Fruit fly (Drosophila melanogaster): Measurements from ENCODE around the gene pic.

DNA sequence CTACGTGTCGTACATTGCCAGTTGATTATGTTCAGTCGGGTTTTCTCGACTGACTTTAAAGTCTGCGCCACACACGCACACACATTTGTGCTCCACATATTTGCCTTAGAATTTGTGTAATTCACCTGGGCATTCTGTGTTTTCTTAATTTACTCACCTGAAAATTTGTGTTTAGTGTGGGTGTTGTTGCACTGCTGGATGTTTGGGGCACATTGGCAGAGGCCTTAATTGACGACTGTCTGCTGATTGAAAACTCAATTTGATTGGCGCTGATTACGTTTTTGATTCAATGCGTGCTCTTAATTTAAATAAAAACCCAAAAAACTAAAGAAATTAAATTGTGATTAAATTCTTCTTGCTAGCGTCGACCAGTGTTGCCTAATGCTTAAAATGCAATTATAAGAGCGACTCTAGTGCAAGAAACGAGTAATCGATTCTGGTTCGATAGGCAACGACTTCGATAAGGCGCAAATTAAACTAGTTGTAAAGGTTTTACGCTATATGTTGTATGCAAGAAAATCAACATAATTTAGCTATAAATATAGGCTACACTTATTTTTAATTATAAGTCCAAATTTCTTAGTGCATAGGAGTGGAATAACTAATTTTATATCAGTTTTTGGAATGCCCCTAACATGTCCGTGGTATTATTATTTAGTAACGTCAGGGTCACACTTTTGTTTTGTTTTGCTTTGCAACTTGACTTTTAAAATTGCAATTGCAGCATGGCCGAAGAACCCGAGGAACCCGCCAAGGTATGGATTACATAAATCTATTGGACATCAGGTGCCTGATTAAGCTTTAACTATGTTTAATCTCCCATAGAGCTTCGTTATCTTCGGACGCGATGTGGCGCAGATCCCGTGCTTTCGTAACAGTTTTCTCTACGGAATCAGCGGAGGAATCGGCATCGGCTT is 21.5 kb upstream of the pic start, which contains the start of the genes CG46281 and CG46280:
- peak; percentile 16 for TF ChIP-seq B-H2 (GFP tag; optimal IDR thresholded peaks at IDR 0.05)
- TF ChIP-seq CG12155 (GFP tag; optimal IDR thresholded peaks at IDR 0.05), result no peak
- no peak for TF ChIP-seq Oli (tag; optimal IDR thresholded peaks at IDR 0.05)
- TF ChIP-seq CG10654 (GFP tag; optimal IDR thresholded peaks at IDR 0.05), result no peak
- no peak for TF ChIP-seq H15 (GFP tag; IDR thresholded peaks at IDR 0.05)

Data from whole organism, embryonic.